Worm (Caenorhabditis elegans) whole organism, early embryonic: ENCODE results near the gene sfa-1.
A peak's percentile ranks its signal among the peaks of the same experiment; 100 is the strongest.
"Not testable (repeated sequence)": the region's sequence is repeated elsewhere in the genome, so short reads cannot be mapped to it uniquely, and the experiment has no call there.

Experiments
- B0310.2 ChIP-seq: sonication (generic microtip); optimal IDR thresholded peaks from 2 replicates; lab custom pipeline; 2016; ENCODE audit warnings: mild to moderate bottlenecking, missing genetic modification characterization, missing compliant biosample characterization
- F13C5.2 ChIP-seq: sonication (generic microtip); optimal IDR thresholded peaks from 2 replicates; lab custom pipeline; 2017; ENCODE audit warnings: mild to moderate bottlenecking, missing genetic modification characterization, inconsistent platforms, missing compliant biosample characterization
- aly-1 ChIP-seq: sonication (generic microtip); optimal IDR thresholded peaks from 2 replicates; lab custom pipeline; 2016; ENCODE audit warnings: missing genetic modification characterization, missing compliant biosample characterization
- ama-1 ChIP-seq: fragments of 150-350 bp; optimal IDR thresholded peaks from 2 replicates; lab custom pipeline; 2014
- ceh-13 ChIP-seq: fragments of 200-800 bp; sonication (Bioruptor generic); optimal IDR thresholded peaks from 2 replicates; lab custom pipeline; 2018; ENCODE audit warnings: mild to moderate bottlenecking, missing genetic modification characterization, missing compliant biosample characterization
- ceh-36 ChIP-seq: sonication (generic microtip); optimal IDR thresholded peaks from 2 replicates; lab custom pipeline; 2016; ENCODE audit warnings: missing genetic modification characterization, inconsistent platforms, missing compliant biosample characterization
- ets-7 ChIP-seq: sonication (generic microtip); optimal IDR thresholded peaks from 2 replicates; lab custom pipeline; 2016; ENCODE audit warnings: missing genotype, missing genetic modification characterization, missing compliant biosample characterization
- flt-1 ChIP-seq: fragments of 200-800 bp; sonication (Bioruptor generic); IDR thresholded peaks from 2 replicates; pipeline ENCODE4 v1.3.6; 2022; ENCODE audit warnings: missing genetic modification characterization, missing compliant biosample characterization
- hmbx-1 ChIP-seq: sonication (generic microtip); optimal IDR thresholded peaks from 2 replicates; lab custom pipeline; 2016; ENCODE audit warnings: mild to moderate bottlenecking, missing genetic modification characterization, missing compliant biosample characterization
- hmg-4 ChIP-seq: fragments of 200-800 bp; sonication (Bioruptor generic); optimal IDR thresholded peaks from 2 replicates; lab custom pipeline; 2018; ENCODE audit warnings: mild to moderate bottlenecking, missing genetic modification characterization, missing compliant biosample characterization
- hnd-1 ChIP-seq: sonication (generic microtip); optimal IDR thresholded peaks from 2 replicates; lab custom pipeline; 2016; ENCODE audit warnings: missing genetic modification characterization, missing compliant biosample characterization
- pes-1 ChIP-seq: fragments of 200-800 bp; sonication (Bioruptor generic); IDR thresholded peaks from 2 replicates; pipeline ENCODE4 v1.3.6; 2022; ENCODE audit warnings: missing genetic modification reagents, missing genetic modification characterization, missing compliant biosample characterization
- scrt-1 ChIP-seq: fragments of 200-800 bp; sonication (Bioruptor generic); IDR thresholded peaks from 2 replicates; pipeline ENCODE4 v1.3.6; 2022; ENCODE audit warnings: missing genetic modification characterization, missing compliant biosample characterization
- sea-1 ChIP-seq: fragments of 200-800 bp; sonication (Bioruptor generic); conservative IDR thresholded peaks from 2 replicates; pipeline ENCODE4 v1.3.6; 2022; ENCODE audit warnings: missing genetic modification characterization, missing compliant biosample characterization
- tbx-11 ChIP-seq: fragments of 200-800 bp; sonication (Bioruptor generic); IDR thresholded peaks from 2 replicates; pipeline ENCODE4 v1.3.6; 2022; ENCODE audit warnings: missing genetic modification characterization, missing compliant biosample characterization
- tbx-37 ChIP-seq: fragments of 200-800 bp; sonication (Bioruptor generic); conservative IDR thresholded peaks from 2 replicates; pipeline ENCODE4 v1.3.6; 2022; ENCODE audit warnings: missing genetic modification reagents, missing genetic modification characterization, missing compliant biosample characterization
- tra-4 ChIP-seq: sonication (generic microtip); optimal IDR thresholded peaks from 2 replicates; lab custom pipeline; 2017; ENCODE audit warnings: missing genetic modification characterization, missing compliant biosample characterization

Gene sfa-1

ce11 chrIV:17078649-17079048 is 32.1 kb downstream of the sfa-1 start, which contains the start of gene Y116A8C.25:
Gene Y116A8C.25, minus strand, starts transcription at chrIV:17078749.
- TF ChIP-seq ceh-36 (no peak), flt-1 (GFP tag; lab: Robert Waterston, UW) (no peak), ets-7 (no peak), ama-1 (lab: Kevin White, UChicago) (no peak), B0310.2 (tag; lab: Kevin White, UChicago) (no peak), hnd-1 (no peak), sea-1 (GFP tag; lab: Robert Waterston, UW) (no peak), ceh-13 (no peak)

DNA sequence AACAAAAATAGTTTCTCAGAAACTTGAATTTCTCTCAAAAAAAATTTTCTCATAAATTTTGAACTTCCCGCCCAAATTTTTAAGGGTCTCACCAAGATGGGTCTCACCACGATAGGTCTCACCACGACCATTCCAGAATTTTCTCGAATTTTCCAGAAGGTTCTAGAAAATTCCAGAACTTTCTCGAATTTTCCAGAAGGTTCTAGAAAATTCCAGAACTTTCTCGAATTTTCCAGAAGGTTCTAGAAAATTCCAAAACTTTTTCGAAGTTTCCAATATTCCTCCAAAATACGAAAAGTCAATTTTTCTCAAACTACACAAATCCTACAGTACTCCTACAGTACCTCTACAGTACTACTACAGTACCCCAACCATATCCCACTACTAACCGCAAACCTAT is 34.8 kb downstream of the sfa-1 start:
- TF ChIP-seq pes-1 (GFP tag; lab: Robert Waterston, UW) = 0 out of 2 replicates have a peak, but pooled peaks have one; percentile 33

- TF ChIP-seq ceh-36; pes-1 (GFP tag; lab: Robert Waterston, UW); tbx-11: not testable (repeated sequence)
Measured at ce11 chrIV:17070791-17071190, 40.0 kb downstream of the sfa-1 start, which contains the start of gene Y116A8C.24. Gene Y116A8C.24, minus strand, starts transcription at chrIV:17070891.

ce11 chrIV:17064937-17065336 is 45.8 kb downstream of the sfa-1 start, which contains the start of gene Y116A8C.465:
Gene Y116A8C.465, plus strand, starts transcription at chrIV:17065237.
- TF ChIP-seq sea-1 (GFP tag; lab: Robert Waterston, UW); tra-4 (tag; lab: Kevin White, UChicago); pes-1 (GFP tag; lab: Robert Waterston, UW): not testable (repeated sequence)

- TF ChIP-seq sea-1, pes-1, scrt-1 (GFP tag; lab: Robert Waterston, UW): not testable (repeated sequence)
Measured at ce11 chrIV:17063700-17064099, 47.1 kb downstream of the sfa-1 start, which contains the start of gene Y116A8C.467. Gene Y116A8C.467, minus strand, starts transcription at chrIV:17063800.

DNA sequence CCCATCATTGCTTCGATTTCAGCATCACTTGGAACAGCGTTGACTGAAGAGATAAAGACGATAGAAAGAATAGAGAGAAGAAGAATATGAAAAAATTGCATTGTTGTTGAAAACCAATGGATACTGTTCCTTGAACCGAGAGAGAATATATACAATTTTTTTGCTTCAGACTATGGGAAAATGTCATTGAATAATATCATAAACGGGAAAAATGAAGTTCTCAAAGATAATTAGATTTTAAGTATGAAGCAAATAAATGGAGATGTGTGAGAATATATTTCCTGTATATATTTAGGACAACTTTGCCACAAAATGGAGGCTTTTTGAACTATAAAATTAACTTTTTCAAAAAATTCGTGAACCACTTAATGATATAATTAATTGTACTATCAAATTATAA is 52.7 kb downstream of the sfa-1 start, which contains the start of gene Y116A8C.44:
Gene Y116A8C.44 (minus strand): TSS at position 101 of the 400 bp plus-strand sequence.
- no peak for TF ChIP-seq flt-1 (GFP tag; lab: Robert Waterston, UW)
- TF ChIP-seq tbx-37 (GFP tag; lab: Robert Waterston, UW) = no peak
- TF ChIP-seq ceh-36 = no peak
- no peak for TF ChIP-seq hmg-4 (GFP tag; lab: Kevin White, UChicago)
- no peak for TF ChIP-seq ama-1 (lab: Kevin White, UChicago)
- no peak for TF ChIP-seq hnd-1
- TF ChIP-seq B0310.2 (tag; lab: Kevin White, UChicago) = no peak
- no peak for TF ChIP-seq tra-4 (tag; lab: Kevin White, UChicago)
- no peak for TF ChIP-seq aly-1 (tag; lab: Kevin White, UChicago)
- TF ChIP-seq scrt-1 (GFP tag; lab: Robert Waterston, UW) = no peak
- TF ChIP-seq ets-7 = no peak
- TF ChIP-seq sea-1 (GFP tag; lab: Robert Waterston, UW) = no peak
- no peak for TF ChIP-seq F13C5.2 (tag; lab: Kevin White, UChicago)
- TF ChIP-seq pes-1 (GFP tag; lab: Robert Waterston, UW) = no peak
- no peak for TF ChIP-seq hmbx-1 (tag; lab: Kevin White, UChicago)
- no peak for TF ChIP-seq ceh-13
- no peak for TF ChIP-seq tbx-11
